Fruit fly (Drosophila melanogaster): ENCODE data around the gene Cdc7.
A peak's percentile ranks its signal among the peaks of the same experiment; 100 is the strongest.

DNA sequence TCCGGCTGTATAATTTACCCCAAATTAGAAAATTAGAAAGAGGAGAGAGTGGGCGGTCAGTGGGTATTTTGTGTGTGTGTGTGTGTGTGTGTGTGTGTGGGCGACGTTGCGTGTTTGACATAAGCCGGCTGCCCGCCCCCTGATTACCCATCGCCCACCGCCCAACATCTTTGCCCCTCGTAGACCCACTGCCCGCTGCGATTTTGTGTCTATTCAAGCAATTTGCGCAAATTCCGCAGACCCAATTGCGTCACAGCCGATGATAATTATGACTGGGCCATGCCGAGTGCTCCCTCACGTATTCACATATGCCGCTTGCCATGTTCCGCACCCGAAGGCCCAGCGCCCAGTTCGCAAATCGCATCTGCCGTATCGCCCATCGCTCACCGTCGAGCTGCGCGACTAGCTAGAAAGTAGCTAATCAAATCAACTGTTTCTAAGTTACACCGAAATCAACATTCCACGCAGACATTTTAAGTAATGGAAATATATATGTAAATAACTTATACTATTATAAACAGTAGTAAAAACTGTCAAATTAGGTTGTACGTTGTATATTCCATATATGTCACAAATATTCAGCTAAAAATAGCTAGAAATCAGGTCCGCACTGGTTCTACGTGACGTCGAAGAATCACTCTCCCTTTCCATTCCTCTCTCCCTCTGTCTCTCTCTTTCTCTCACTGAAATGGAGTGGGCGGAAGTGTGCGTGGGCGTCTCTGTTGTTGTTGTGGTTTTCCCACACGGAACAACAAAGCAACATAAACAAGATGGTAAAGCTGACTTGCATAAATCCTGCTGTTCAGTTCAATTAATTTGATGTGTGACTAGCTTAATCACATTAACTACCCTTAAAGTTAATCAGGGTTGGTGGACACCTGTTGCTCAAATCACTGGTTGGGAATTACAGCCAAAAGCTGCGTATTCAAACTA is 2.6 kb downstream of the Cdc7 start:
- TF ChIP-seq rgr (GFP tag; optimal IDR thresholded peaks at IDR 0.05) (peak; percentile 40), Dfd (GFP tag; optimal IDR thresholded peaks at IDR 0.05) (no peak), pan (optimal IDR thresholded peaks at IDR 0.05) (no peak), lola (GFP tag; optimal IDR thresholded peaks at IDR 0.05) (no peak), HLH106 (tag; optimal IDR thresholded peaks at IDR 0.05) (peak; percentile 64), Rel (GFP tag; optimal IDR thresholded peaks at IDR 0.05) (no peak), Rel (tag; optimal IDR thresholded peaks at IDR 0.05) (peak; percentile 28), woc (GFP tag; optimal IDR thresholded peaks at IDR 0.05) (peak; percentile 57), h (GFP tag; optimal IDR thresholded peaks at IDR 0.05) (peak; percentile 55), fru (GFP tag; optimal IDR thresholded peaks at IDR 0.05) (peak; percentile 52), Hr83 (GFP tag; optimal IDR thresholded peaks at IDR 0.05; ENCODE audit: poor library complexity, severe bottlenecking) (no peak)

All from whole organism, wandering third instar larva.